Worm (Caenorhabditis elegans): ENCODE results near the gene sra-12.

The sra-12 gene

ce11 chrII:10868670-10869246 lies 35.5 kb downstream of the sra-12 start, which contains the start of the genes gmps-1 and cap-2 (continued):
- TF ChIP-seq C34B4.2 (tag; optimal IDR thresholded peaks at IDR 0.05): peak; percentile 88
- peak; percentile 87 for TF ChIP-seq elt-2 (tag; optimal IDR thresholded peaks at IDR 0.05)
- TF ChIP-seq nhr-47 (tag; optimal IDR thresholded peaks at IDR 0.05): peak; percentile 98
- TF ChIP-seq snpc-4 (tag; optimal IDR thresholded peaks at IDR 0.05): peak; percentile 86
- TF ChIP-seq lin-39 (tag; optimal IDR thresholded peaks at IDR 0.05): peak; percentile 97
- TF ChIP-seq unc-98 (GFP tag; IDR thresholded peaks at IDR 0.05): peak; percentile 67; the same call in 1 of the 2 replicates
- peak; percentile 91 for TF ChIP-seq sox-4 (tag; optimal IDR thresholded peaks at IDR 0.05)
- peak; percentile 78 for TF ChIP-seq unc-62 (GFP tag; optimal IDR thresholded peaks at IDR 0.05)
- TF ChIP-seq nhr-12 (tag; optimal IDR thresholded peaks at IDR 0.05): no peak
- TF ChIP-seq egl-13 (tag; optimal IDR thresholded peaks at IDR 0.05): peak; percentile 96
- TF ChIP-seq nhr-84 (tag; optimal IDR thresholded peaks at IDR 0.05): peak; percentile 28
- peak; percentile 96 for TF ChIP-seq nhr-90 (tag; optimal IDR thresholded peaks at IDR 0.05; ENCODE audit: poor library complexity)
- TF ChIP-seq efl-3 (GFP tag; optimal IDR thresholded peaks at IDR 0.05): peak; percentile 92
- TF ChIP-seq mef-2 (tag; optimal IDR thresholded peaks at IDR 0.05): peak; percentile 24
- peak; percentile 96 for TF ChIP-seq sup-37 (GFP tag; optimal IDR thresholded peaks at IDR 0.05)
- TF ChIP-seq dpl-1 (GFP tag; optimal IDR thresholded peaks at IDR 0.05): peak; percentile 83 to 89 (median 87)
- TF ChIP-seq unc-30 (tag; optimal IDR thresholded peaks at IDR 0.05): peak; percentile 49
- peak; percentile 93 for TF ChIP-seq aly-2 (tag; optimal IDR thresholded peaks at IDR 0.05)
- TF ChIP-seq snu-23 (GFP tag; optimal IDR thresholded peaks at IDR 0.05): peak; percentile 98
- TF ChIP-seq fkh-8 (tag; optimal IDR thresholded peaks at IDR 0.05): peak; percentile 96
- peak; percentile 94 for TF ChIP-seq mep-1 (tag; optimal IDR thresholded peaks at IDR 0.05)
- peak; percentile 94 for TF ChIP-seq pax-3 (tag; optimal IDR thresholded peaks at IDR 0.05)
- TF ChIP-seq elt-3 (tag; optimal IDR thresholded peaks at IDR 0.05): peak in 4 of 6 experiments; percentile 23 to 86 (median 46)
- TF ChIP-seq ztf-4 (tag; optimal IDR thresholded peaks at IDR 0.05): peak; percentile 96
- TF ChIP-seq irx-1 (tag; optimal IDR thresholded peaks at IDR 0.05): peak; percentile 97
- TF ChIP-seq nhr-85 (tag): peak; percentile 98
- TF ChIP-seq dsc-1 (tag; optimal IDR thresholded peaks at IDR 0.05): peak; percentile 98
- TF ChIP-seq egl-27 (tag; optimal IDR thresholded peaks at IDR 0.05): peak; percentile 31 to 64
- TF ChIP-seq Y116A8C.19 (tag; optimal IDR thresholded peaks at IDR 0.05; ENCODE audit: borderline replicate concordance): no peak
- peak; percentile 91 for TF ChIP-seq lir-3 (tag; optimal IDR thresholded peaks at IDR 0.05; ENCODE audit: poor library complexity)
- TF ChIP-seq lin-14 (GFP tag; optimal IDR thresholded peaks at IDR 0.05): peak; percentile 96
- TF ChIP-seq hpl-2 (GFP tag; optimal IDR thresholded peaks at IDR 0.05): peak; percentile 91

ce11 chrII:10867219-10867618 lies 37.1 kb downstream of the sra-12 start:
- TF ChIP-seq elt-2 (tag; optimal IDR thresholded peaks at IDR 0.05): peak; percentile 11
- TF ChIP-seq nhr-28 (tag; optimal IDR thresholded peaks at IDR 0.05): no peak
- no peak for TF ChIP-seq fkh-8 (tag; optimal IDR thresholded peaks at IDR 0.05)
- no peak for TF ChIP-seq aha-1 (tag; optimal IDR thresholded peaks at IDR 0.05)
- TF ChIP-seq isw-1 (GFP tag; IDR thresholded peaks at IDR 0.05): no peak
- peak; percentile 51 for TF ChIP-seq nhr-20 (tag; optimal IDR thresholded peaks at IDR 0.05)
- TF ChIP-seq jun-1 (tag; optimal IDR thresholded peaks at IDR 0.05): no peak
- peak; percentile 90 for TF ChIP-seq C04F5.9 (tag; optimal IDR thresholded peaks at IDR 0.05)
- peak; percentile 62 to 81 for TF ChIP-seq lsy-2 (tag; optimal IDR thresholded peaks at IDR 0.05)
- peak; percentile 57 for TF ChIP-seq nhr-71 (tag; optimal IDR thresholded peaks at IDR 0.05)
- TF ChIP-seq snu-23 (GFP tag; optimal IDR thresholded peaks at IDR 0.05): peak; percentile 51
- TF ChIP-seq lin-35 (GFP tag; optimal IDR thresholded peaks at IDR 0.05): peak; percentile 0 to 8
- no peak for TF ChIP-seq nhr-11 (tag; optimal IDR thresholded peaks at IDR 0.05)
- no peak for TF ChIP-seq C16A3.4 (tag; optimal IDR thresholded peaks at IDR 0.05)
- TF ChIP-seq nhr-90 (tag; optimal IDR thresholded peaks at IDR 0.05; ENCODE audit: poor library complexity): no peak
- peak; percentile 57 for TF ChIP-seq rnt-1 (tag; optimal IDR thresholded peaks at IDR 0.05)
- no peak for TF ChIP-seq tbx-2 (tag; optimal IDR thresholded peaks at IDR 0.05)
- no peak for TF ChIP-seq nhr-76 (tag; optimal IDR thresholded peaks at IDR 0.05)
- TF ChIP-seq nhr-19 (GFP tag; conservative IDR thresholded peaks at IDR 0.05): no peak
- peak in 1 of 3 experiments; percentile 11 for TF ChIP-seq ceh-82 (tag; optimal IDR thresholded peaks at IDR 0.05)
- TF ChIP-seq efl-1 (optimal IDR thresholded peaks at IDR 0.05): peak; percentile 33 to 42
- no peak for TF ChIP-seq efl-1 (GFP tag; optimal IDR thresholded peaks at IDR 0.05 in 1 of 2)
- no peak for TF ChIP-seq sup-37 (GFP tag; optimal IDR thresholded peaks at IDR 0.05)
- peak; percentile 55 for TF ChIP-seq mep-1 (tag; optimal IDR thresholded peaks at IDR 0.05)
- no peak for TF ChIP-seq mdl-1 (tag; optimal IDR thresholded peaks at IDR 0.05)
- no peak for TF ChIP-seq hlh-17 (GFP tag; optimal IDR thresholded peaks at IDR 0.05; ENCODE audit: borderline replicate concordance)

Data from whole organism, L1 larva.